Worm (Caenorhabditis elegans): ENCODE measurements around the gene nhr-21.

The nhr-21 gene

ce11 chrII:7326997-7327396 is 12.0 kb upstream of the nhr-21 start (continued):
- TF ChIP-seq zag-1 (tag; optimal IDR thresholded peaks at IDR 0.05), result peak; percentile 71
- no peak for TF ChIP-seq lin-13 (GFP tag; optimal IDR thresholded peaks at IDR 0.05)
- TF ChIP-seq ZK546.5 (tag; optimal IDR thresholded peaks at IDR 0.05), result no peak
- peak; percentile 12 for TF ChIP-seq ztf-4 (tag; optimal IDR thresholded peaks at IDR 0.05)
- no peak for TF ChIP-seq nhr-11 (tag; optimal IDR thresholded peaks at IDR 0.05)
- no peak for TF ChIP-seq gmeb-1 (tag; optimal IDR thresholded peaks at IDR 0.05)

DNA sequence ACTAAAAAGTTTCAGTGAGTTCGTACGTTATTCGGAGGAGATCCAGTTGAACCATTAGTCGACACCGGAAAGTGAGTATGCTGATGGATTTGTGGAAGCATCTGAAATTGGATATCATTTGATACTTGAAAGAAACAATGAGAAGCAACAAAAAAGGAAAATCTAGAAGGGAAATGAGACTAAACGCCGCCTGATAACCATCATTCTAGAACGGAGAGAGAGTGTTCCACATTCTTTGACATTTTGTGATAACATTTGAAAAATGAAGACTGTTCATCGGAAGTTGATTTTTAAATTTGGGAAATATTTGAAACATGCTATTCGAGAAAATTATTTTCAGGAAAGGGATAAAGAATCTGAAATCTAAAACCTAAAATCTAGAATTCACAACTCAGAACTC is 7.8 kb upstream of the nhr-21 start, which contains the start of gene npax-1:
Gene npax-1 (minus strand): TSS at position 101 of the 400 bp plus-strand sequence.
- TF ChIP-seq dmd-4 (tag; optimal IDR thresholded peaks at IDR 0.05) (no peak), mbf-1 (tag; optimal IDR thresholded peaks at IDR 0.05) (no peak), nhr-10 (tag; optimal IDR thresholded peaks at IDR 0.05) (no peak), sem-4 (tag; optimal IDR thresholded peaks at IDR 0.05) (no peak), C34F6.9 (tag; optimal IDR thresholded peaks at IDR 0.05) (no peak), ztf-1 (GFP tag; conservative IDR thresholded peaks at IDR 0.05) (no peak), unc-39 (tag; optimal IDR thresholded peaks at IDR 0.05) (no peak)

DNA sequence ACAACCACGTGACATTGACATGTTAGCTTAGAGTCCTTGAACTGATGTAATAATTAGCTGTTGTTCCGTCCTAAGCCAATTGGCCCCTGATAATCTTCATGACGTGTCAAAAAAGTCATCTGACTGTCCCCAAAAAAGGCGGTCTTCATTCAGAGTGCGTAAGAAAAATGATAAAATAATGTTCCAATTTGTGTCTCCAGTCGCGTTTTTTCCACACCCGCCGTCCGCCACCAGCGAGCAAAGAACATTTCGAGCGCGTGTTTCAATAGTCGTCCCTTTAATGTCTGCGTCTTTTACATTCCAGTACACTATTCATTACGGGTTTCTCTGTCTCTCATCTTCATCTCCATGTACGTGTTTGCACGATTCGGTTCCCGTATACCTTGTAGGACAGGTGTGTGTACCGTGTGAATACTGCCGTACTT is 1.5 kb upstream of the nhr-21 start:
- no peak for TF ChIP-seq ceh-16 (tag; optimal IDR thresholded peaks at IDR 0.05)
- no peak for TF ChIP-seq elt-1 (tag; optimal IDR thresholded peaks at IDR 0.05)
- TF ChIP-seq ceh-82 (tag; optimal IDR thresholded peaks at IDR 0.05), result no peak
- peak; percentile 94 for TF ChIP-seq crh-2 (tag; optimal IDR thresholded peaks at IDR 0.05)
- peak; percentile 73 to 87 for TF ChIP-seq mdl-1 (tag; optimal IDR thresholded peaks at IDR 0.05)
- no peak for TF ChIP-seq nhr-23 (tag; optimal IDR thresholded peaks at IDR 0.05)
- TF ChIP-seq lin-11 (tag; optimal IDR thresholded peaks at IDR 0.05), result peak; percentile 54
- no peak for TF ChIP-seq aly-2 (tag; optimal IDR thresholded peaks at IDR 0.05)
- no peak for TF ChIP-seq lin-39 (tag; optimal IDR thresholded peaks at IDR 0.05)
- TF ChIP-seq skn-1 (tag; optimal IDR thresholded peaks at IDR 0.05), result no peak
- TF ChIP-seq dmd-4 (tag; optimal IDR thresholded peaks at IDR 0.05), result no peak
- no peak for TF ChIP-seq nhr-237 (tag; optimal IDR thresholded peaks at IDR 0.05)
- peak; percentile 95 for TF ChIP-seq nhr-25 (tag; optimal IDR thresholded peaks at IDR 0.05)
- peak; percentile 75 for TF ChIP-seq fos-1 (tag; optimal IDR thresholded peaks at IDR 0.05)
- no peak for TF ChIP-seq R02D3.7 (tag; optimal IDR thresholded peaks at IDR 0.05)
- TF ChIP-seq unc-55 (GFP tag; optimal IDR thresholded peaks at IDR 0.05), result peak; percentile 73
- TF ChIP-seq sem-4 (tag; optimal IDR thresholded peaks at IDR 0.05), result peak; percentile 77
- no peak for TF ChIP-seq unc-39 (tag; optimal IDR thresholded peaks at IDR 0.05)
- peak; percentile 59 for TF ChIP-seq gmeb-1 (tag; optimal IDR thresholded peaks at IDR 0.05)
- TF ChIP-seq snpc-4 (tag; optimal IDR thresholded peaks at IDR 0.05), result peak; percentile 34
- peak; percentile 40 for TF ChIP-seq nhr-6 (tag; optimal IDR thresholded peaks at IDR 0.05)
- peak; percentile 15 for TF ChIP-seq nhr-12 (tag; optimal IDR thresholded peaks at IDR 0.05)
- peak in 1 of 2 experiments; percentile 72 for TF ChIP-seq lsy-2 (tag; optimal IDR thresholded peaks at IDR 0.05)
- TF ChIP-seq ztf-1 (GFP tag; conservative IDR thresholded peaks at IDR 0.05), result no peak
- TF ChIP-seq sma-9 (GFP tag; optimal IDR thresholded peaks at IDR 0.05), result peak; percentile 97
- no peak for TF ChIP-seq sma-9 (tag; optimal IDR thresholded peaks at IDR 0.05)
- TF ChIP-seq ztf-11 (tag; optimal IDR thresholded peaks at IDR 0.05), result no peak
- TF ChIP-seq egl-27 (tag; optimal IDR thresholded peaks at IDR 0.05), result peak; percentile 75
- no peak for TF ChIP-seq nhr-10 (tag; optimal IDR thresholded peaks at IDR 0.05)
- no peak for TF ChIP-seq nhr-77 (tag; optimal IDR thresholded peaks at IDR 0.05)
- no peak for TF ChIP-seq nhr-21 (tag; optimal IDR thresholded peaks at IDR 0.05)
- no peak for TF ChIP-seq elt-3 (tag; optimal IDR thresholded peaks at IDR 0.05)
- peak; percentile 7 for TF ChIP-seq unc-62 (GFP tag; optimal IDR thresholded peaks at IDR 0.05)
- no peak for TF ChIP-seq zag-1 (tag; optimal IDR thresholded peaks at IDR 0.05)
- TF ChIP-seq Y55F3AM.14 (GFP tag; optimal IDR thresholded peaks at IDR 0.05), result peak; percentile 50
- peak; percentile 72 for TF ChIP-seq ztf-4 (tag; optimal IDR thresholded peaks at IDR 0.05)
- TF ChIP-seq lin-13 (GFP tag; optimal IDR thresholded peaks at IDR 0.05), result peak; percentile 55
- TF ChIP-seq ZK546.5 (tag; optimal IDR thresholded peaks at IDR 0.05), result no peak
- TF ChIP-seq ama-1 (optimal IDR thresholded peaks at IDR 0.05), result no peak
- TF ChIP-seq alr-1 (tag; optimal IDR thresholded peaks at IDR 0.05), result no peak
- TF ChIP-seq blmp-1 (tag; optimal IDR thresholded peaks at IDR 0.05; ENCODE audit: insufficient read depth), result peak; percentile 90
- TF ChIP-seq C34F6.9 (tag; optimal IDR thresholded peaks at IDR 0.05), result peak; percentile 70
- TF ChIP-seq F13H6.1 (tag; optimal IDR thresholded peaks at IDR 0.05), result peak; percentile 84
- peak; percentile 92 for TF ChIP-seq sma-3 (GFP tag; optimal IDR thresholded peaks at IDR 0.05)
- TF ChIP-seq peb-1 (tag; optimal IDR thresholded peaks at IDR 0.05), result no peak
- TF ChIP-seq nhr-11 (tag; optimal IDR thresholded peaks at IDR 0.05), result no peak
- TF ChIP-seq mbf-1 (tag; optimal IDR thresholded peaks at IDR 0.05), result no peak
- TF ChIP-seq mab-5 (tag; optimal IDR thresholded peaks at IDR 0.05), result no peak
- TF ChIP-seq nhr-129 (tag; optimal IDR thresholded peaks at IDR 0.05), result peak; percentile 79
